Worm (Caenorhabditis elegans) whole organism, L4 larva: ENCODE results near the gene dpf-7.

Experiments
- F49E8.2 ChIP-seq: sonication (generic microtip); optimal IDR thresholded peaks from 2 replicates; lab custom pipeline; 2016; ENCODE audit warnings: missing compliant biosample characterization, mild to moderate bottlenecking, missing genetic modification characterization, borderline replicate concordance
- ama-1 ChIP-seq: fragments of 150-350 bp; optimal IDR thresholded peaks from 2 replicates; lab custom pipeline; 2014; ENCODE audit warnings: inconsistent platforms, mixed read lengths
- ztf-11 ChIP-seq: fragments of 150-350 bp; optimal IDR thresholded peaks from 2 replicates; lab custom pipeline; 2014; ENCODE audit warnings: missing biosample characterization, missing genetic modification characterization

ce11 chrIV:4821843-4822242, 19.4 kb upstream of the dpf-7 start:
- TF ChIP-seq F49E8.2 (tag; lab: Kevin White, UChicago) (no peak), ama-1 (lab: Kevin White, UChicago) (no peak), ztf-11 (no peak)
